Worm (Caenorhabditis elegans) whole organism, young adult: ENCODE results near the gene letm-1.
A peak's percentile ranks its signal among the peaks of the same experiment; 100 is the strongest.

ENCODE experiments used
- B0035.1 ChIP-seq: sonication (generic microtip); optimal IDR thresholded peaks from 2 replicates; lab custom pipeline; 2016; ENCODE audit warnings: missing genetic modification characterization, mild to moderate bottlenecking, missing compliant biosample characterization, missing genotype, missing genetic modification reagents
- B0336.3 ChIP-seq: fragments of 200-800 bp; sonication (Bioruptor generic); IDR thresholded peaks from 2 replicates; pipeline ENCODE4 v1.3.6; 2022; ENCODE audit warnings: missing genetic modification characterization, missing compliant biosample characterization
- D2030.7 ChIP-seq: fragments of 200-800 bp; sonication (Bioruptor generic); IDR thresholded peaks from 2 replicates; pipeline ENCODE4 v1.3.6; 2022; ENCODE audit warnings: missing genetic modification reagents, missing genetic modification characterization, missing compliant biosample characterization
- F10E7.11 ChIP-seq: sonication (generic microtip); optimal IDR thresholded peaks from 2 replicates; lab custom pipeline; 2017; ENCODE audit warnings: mild to moderate bottlenecking, missing genetic modification characterization, moderate library complexity, missing compliant biosample characterization
- F22D6.2 ChIP-seq: sonication (generic microtip); optimal IDR thresholded peaks from 2 replicates; lab custom pipeline; 2016; ENCODE audit warnings: mild to moderate bottlenecking, missing genetic modification characterization, missing compliant biosample characterization
- F33H1.4 ChIP-seq: fragments of 200-800 bp; sonication (Bioruptor generic); IDR thresholded peaks from 2 replicates; pipeline ENCODE4 v1.3.6; 2022; ENCODE audit warnings: missing genetic modification reagents, missing genetic modification characterization, missing compliant biosample characterization
- F55B11.4 ChIP-seq: sonication (generic microtip); optimal IDR thresholded peaks from 2 replicates; lab custom pipeline; 2016; ENCODE audit warnings: missing compliant biosample characterization, missing genetic modification characterization, borderline replicate concordance; ENCODE audit not compliant: insufficient read depth
- K11D2.4 ChIP-seq: fragments of 200-800 bp; sonication (Bioruptor generic); IDR thresholded peaks from 2 replicates; pipeline ENCODE4 v1.3.6; 2022; ENCODE audit warnings: missing genetic modification reagents, missing genetic modification characterization, missing compliant biosample characterization
- Y53F4B.3 ChIP-seq: fragments of 200-800 bp; sonication (Bioruptor generic); IDR thresholded peaks from 2 replicates; pipeline ENCODE4 v1.3.6; 2022; ENCODE audit warnings: missing genetic modification reagents, missing genetic modification characterization, missing compliant biosample characterization
- Y53G8AR.9 ChIP-seq: fragments of 200-800 bp; sonication (Bioruptor generic); conservative IDR thresholded peaks from 2 replicates; pipeline ENCODE4 v1.3.6; 2022; ENCODE audit warnings: missing genetic modification reagents, missing genetic modification characterization, missing compliant biosample characterization
- Y67H2A.10 ChIP-seq: fragments of 200-800 bp; sonication (Bioruptor generic); conservative IDR thresholded peaks from 2 replicates; pipeline ENCODE4 v1.3.6; 2022; ENCODE audit warnings: missing genetic modification reagents, missing genetic modification characterization, missing compliant biosample characterization
- Y79H2A.3 ChIP-seq: fragments of 200-800 bp; sonication (Bioruptor generic); conservative IDR thresholded peaks from 2 replicates; pipeline ENCODE4 v1.3.6; 2022; ENCODE audit warnings: missing genetic modification reagents, missing genetic modification characterization, missing compliant biosample characterization
- aptf-2 ChIP-seq: fragments of 200-800 bp; sonication (Bioruptor generic); conservative IDR thresholded peaks from 2 replicates; pipeline ENCODE4 v1.3.6; 2022; ENCODE audit warnings: missing genetic modification reagents, missing genetic modification characterization, missing compliant biosample characterization
- attf-3 ChIP-seq: fragments of 200-800 bp; sonication (Bioruptor generic); conservative IDR thresholded peaks from 2 replicates; pipeline ENCODE4 v1.3.6; 2022; ENCODE audit warnings: missing genetic modification reagents, missing genetic modification characterization, missing compliant biosample characterization
- cebp-1 ChIP-seq, 2 experiments: fragments of 200-800 bp in 1 of 2; sonication (Bioruptor generic) in 1 of 2; sonication (generic microtip) in 1 of 2; IDR thresholded peaks in 1 of 2; optimal IDR thresholded peaks in 1 of 2; 2 replicates each; pipeline versions ENCODE4 v1.3.6 to Lab custom; 2017 to 2022; ENCODE audit warnings: missing compliant biosample characterization in 2 of 2, missing genetic modification characterization in 2 of 2, mild to moderate bottlenecking in 1 of 2, missing genetic modification reagents in 1 of 2, moderate library complexity in 1 of 2
- chd-7 ChIP-seq: sonication (generic microtip); optimal IDR thresholded peaks from 2 replicates; lab custom pipeline; 2016; ENCODE audit warnings: mild to moderate bottlenecking, missing genetic modification characterization, moderate library complexity, missing compliant biosample characterization
- dox-1 ChIP-seq: fragments of 200-800 bp; sonication (Bioruptor generic); IDR thresholded peaks from 2 replicates; pipeline ENCODE4 v1.3.6; 2022; ENCODE audit warnings: missing genetic modification reagents, missing genetic modification characterization, missing compliant biosample characterization
- egl-18 ChIP-seq: fragments of 200-800 bp; sonication (Bioruptor generic); IDR thresholded peaks from 2 replicates; pipeline ENCODE4 v1.3.6; 2022; ENCODE audit warnings: missing genetic modification reagents, missing genetic modification characterization, missing compliant biosample characterization
- egl-44 ChIP-seq: fragments of 200-800 bp; sonication (Bioruptor generic); IDR thresholded peaks from 2 replicates; pipeline ENCODE4 v1.3.6; 2022; ENCODE audit warnings: missing genetic modification reagents, missing genetic modification characterization, missing compliant biosample characterization
- egrh-3 ChIP-seq: fragments of 200-800 bp; sonication (Bioruptor generic); IDR thresholded peaks from 2 replicates; pipeline ENCODE4 v1.3.6; 2022; ENCODE audit warnings: missing genetic modification reagents, missing genetic modification characterization, missing compliant biosample characterization
- fkh-3 ChIP-seq: sonication (generic microtip); optimal IDR thresholded peaks from 2 replicates; lab custom pipeline; 2016; ENCODE audit warnings: mild to moderate bottlenecking, missing genetic modification characterization, missing compliant biosample characterization
- hmg-1.2 ChIP-seq: fragments of 200-800 bp; sonication (Bioruptor generic); IDR thresholded peaks from 2 replicates; pipeline ENCODE4 v1.3.6; 2022; ENCODE audit warnings: missing genetic modification reagents, missing genetic modification characterization, missing compliant biosample characterization
- hmg-20 ChIP-seq: fragments of 200-800 bp; sonication (Bioruptor generic); IDR thresholded peaks from 2 replicates; pipeline ENCODE4 v1.3.6; 2022; ENCODE audit warnings: missing genetic modification reagents, missing genetic modification characterization, missing compliant biosample characterization
- let-526 ChIP-seq: fragments of 200-800 bp; sonication (Bioruptor generic); IDR thresholded peaks from 2 replicates; pipeline ENCODE4 v1.3.6; 2022; ENCODE audit warnings: missing genetic modification reagents, missing genetic modification characterization, missing compliant biosample characterization
- let-607 ChIP-seq, 2 experiments: fragments of 200-800 bp in 1 of 2; sonication (Bioruptor generic) in 1 of 2; sonication (generic microtip) in 1 of 2; optimal IDR thresholded peaks; 2 replicates each; lab custom pipeline; 2016 to 2018; ENCODE audit warnings: mild to moderate bottlenecking in 2 of 2, missing compliant biosample characterization in 2 of 2, missing genetic modification characterization in 2 of 2, moderate library complexity in 2 of 2, missing genotype in 1 of 2
- lin-35 ChIP-seq, 3 experiments: fragments of 150-350 bp in 2 of 3; sonication (generic microtip) in 1 of 3; optimal IDR thresholded peaks; 2 replicates each; lab custom pipeline; 2014 to 2018; ENCODE audit warnings: missing biosample characterization in 3 of 3, missing genetic modification characterization in 3 of 3, missing genetic modification reagents in 3 of 3
- lir-1 ChIP-seq: fragments of 200-800 bp; sonication (Bioruptor generic); conservative IDR thresholded peaks from 2 replicates; pipeline ENCODE4 v1.3.6; 2022; ENCODE audit warnings: missing genetic modification reagents, missing genetic modification characterization, missing compliant biosample characterization
- madf-3 ChIP-seq: fragments of 200-800 bp; sonication (Bioruptor generic); IDR thresholded peaks from 2 replicates; pipeline ENCODE4 v1.3.6; 2022; ENCODE audit warnings: missing genetic modification reagents, missing genetic modification characterization, missing compliant biosample characterization
- mes-4 ChIP-seq: sonication (generic microtip); optimal IDR thresholded peaks from 2 replicates; lab custom pipeline; 2016; ENCODE audit warnings: missing genotype, missing genetic modification characterization, missing compliant biosample characterization
- nfya-1 ChIP-seq: sonication (generic microtip); optimal IDR thresholded peaks from 2 replicates; lab custom pipeline; 2017; ENCODE audit warnings: antibody characterized with exemption, missing compliant biosample characterization, missing genetic modification characterization, borderline replicate concordance; ENCODE audit not compliant: insufficient read depth
- nfyb-1 ChIP-seq: fragments of 200-800 bp; sonication (Bioruptor generic); IDR thresholded peaks from 2 replicates; pipeline ENCODE4 v1.3.6; 2022; ENCODE audit warnings: missing genetic modification reagents, missing genetic modification characterization, missing compliant biosample characterization
- nhr-27 ChIP-seq: fragments of 200-800 bp; sonication (Bioruptor generic); optimal IDR thresholded peaks from 2 replicates; lab custom pipeline; 2018; ENCODE audit warnings: mild to moderate bottlenecking, missing genetic modification characterization, moderate library complexity, missing compliant biosample characterization
- nhr-80 ChIP-seq: sonication (generic microtip); optimal IDR thresholded peaks from 2 replicates; lab custom pipeline; 2016; ENCODE audit warnings: missing genetic modification characterization, missing compliant biosample characterization
- repo-1 ChIP-seq: sonication (generic microtip); optimal IDR thresholded peaks from 2 replicates; lab custom pipeline; 2017; ENCODE audit warnings: mild to moderate bottlenecking, missing genetic modification characterization, missing compliant biosample characterization
- sea-2 ChIP-seq: fragments of 200-800 bp; sonication (Bioruptor generic); IDR thresholded peaks from 2 replicates; pipeline ENCODE4 v1.3.6; 2022; ENCODE audit warnings: missing genetic modification characterization, missing compliant biosample characterization
- snpc-1.3 ChIP-seq: sonication (generic microtip); optimal IDR thresholded peaks from 2 replicates; lab custom pipeline; 2017; ENCODE audit warnings: missing genetic modification characterization, mild to moderate bottlenecking, missing compliant biosample characterization, antibody characterized with exemption, moderate library complexity, missing genotype, missing genetic modification reagents; ENCODE audit not compliant: insufficient read depth
- snpc-3.4 ChIP-seq: sonication (generic microtip); optimal IDR thresholded peaks from 2 replicates; lab custom pipeline; 2017; ENCODE audit warnings: missing genetic modification characterization, mild to moderate bottlenecking, missing compliant biosample characterization, antibody characterized with exemption, moderate library complexity, missing genotype, missing genetic modification reagents
- snpc-4 ChIP-seq, 5 experiments: fragments of 150-350 bp in 1 of 5; sonication (generic microtip) in 4 of 5; optimal IDR thresholded peaks; 2 replicates each; lab custom pipeline; 2014 to 2018; ENCODE audit warnings: missing genetic modification characterization in 5 of 5, missing biosample characterization in 3 of 5, antibody characterized with exemption in 2 of 5, mild to moderate bottlenecking in 2 of 5, missing compliant biosample characterization in 2 of 5, missing genotype in 2 of 5, moderate library complexity in 2 of 5, missing genetic modification reagents in 1 of 5
- tbx-9 ChIP-seq: sonication (generic microtip); optimal IDR thresholded peaks from 2 replicates; lab custom pipeline; 2016; ENCODE audit warnings: borderline replicate concordance, missing genetic modification characterization, inconsistent platforms, missing compliant biosample characterization
- tlf-1 ChIP-seq: fragments of 200-800 bp; sonication (Bioruptor generic); optimal IDR thresholded peaks from 2 replicates; lab custom pipeline; 2018; ENCODE audit warnings: mild to moderate bottlenecking, missing genetic modification characterization, missing compliant biosample characterization
- unc-130 ChIP-seq: sonication (generic microtip); optimal IDR thresholded peaks from 2 replicates; lab custom pipeline; 2016; ENCODE audit warnings: missing genetic modification reagents, missing genetic modification characterization, missing compliant biosample characterization
- zim-3 ChIP-seq: sonication (generic microtip); optimal IDR thresholded peaks from 2 replicates; lab custom pipeline; 2017; ENCODE audit warnings: mild to moderate bottlenecking, missing genetic modification characterization, moderate library complexity, missing compliant biosample characterization
- ztf-25 ChIP-seq: fragments of 200-800 bp; sonication (Bioruptor generic); IDR thresholded peaks from 2 replicates; pipeline ENCODE4 v1.3.6; 2022; ENCODE audit warnings: missing genetic modification reagents, missing genetic modification characterization, missing compliant biosample characterization
- ztf-26 ChIP-seq: sonication (generic microtip); optimal IDR thresholded peaks from 2 replicates; lab custom pipeline; 2017; ENCODE audit warnings: missing genetic modification characterization, missing compliant biosample characterization
- ztf-28 ChIP-seq: fragments of 200-800 bp; sonication (Bioruptor generic); IDR thresholded peaks from 2 replicates; pipeline ENCODE4 v1.3.6; 2022; ENCODE audit warnings: missing genetic modification reagents, missing genetic modification characterization, missing compliant biosample characterization
- ztf-3 ChIP-seq: fragments of 200-800 bp; sonication (Bioruptor generic); optimal IDR thresholded peaks from 2 replicates; lab custom pipeline; 2018; ENCODE audit warnings: mild to moderate bottlenecking, missing genetic modification characterization, missing compliant biosample characterization

The letm-1 gene

ce11 chrV:13678542-13678941 is 17.5 kb downstream of the letm-1 start, which contains the start of the genes tag-65 and ccz-1 (continued):
- TF ChIP-seq ztf-28 (GFP tag; lab: Robert Waterston, UW) (no peak), F10E7.11 (tag; lab: Kevin White, UChicago) (no peak), ztf-3 (GFP tag; lab: Kevin White, UChicago) (no peak), Y53F4B.3 (GFP tag; lab: Robert Waterston, UW) (no peak), B0336.3 (GFP tag; lab: Robert Waterston, UW) (peak; percentile 87), fkh-3 (tag; lab: Kevin White, UChicago) (no peak), nhr-80 (tag; lab: Kevin White, UChicago) (no peak), F55B11.4 (tag; lab: Kevin White, UChicago) (no peak), lin-35 (GFP tag; optimal IDR thresholded peaks at IDR 0.05; lab: Kevin White, UChicago) (peak in 1 of 3 experiments; percentile 89), nfyb-1 (GFP tag; lab: Robert Waterston, UW) (peak; percentile 78), cebp-1 (GFP tag; IDR thresholded peaks at IDR 0.05; lab: Robert Waterston, UW) (no peak), cebp-1 (tag; optimal IDR thresholded peaks at IDR 0.05; lab: Kevin White, UChicago) (peak; percentile 74), ztf-25 (GFP tag; lab: Robert Waterston, UW) (no peak), Y67H2A.10 (no peak), zim-3 (tag; lab: Kevin White, UChicago) (no peak), egrh-3 (GFP tag; lab: Robert Waterston, UW) (no peak), madf-3 (0 out of 2 replicates have a peak, but pooled peaks have one; percentile 60), snpc-3.4 (peak; percentile 55), let-607 (tag; optimal IDR thresholded peaks at IDR 0.05; lab: Kevin White, UChicago) (peak in 1 of 2 experiments; percentile 59), Y53G8AR.9 (GFP tag; lab: Robert Waterston, UW) (peak; percentile 87), egl-44 (GFP tag; lab: Robert Waterston, UW) (no peak), tlf-1 (GFP tag; lab: Kevin White, UChicago) (peak; percentile 77), D2030.7 (GFP tag; lab: Robert Waterston, UW) (peak; percentile 46; the same call in 1 of the 2 replicates), dox-1 (GFP tag; lab: Robert Waterston, UW) (peak; percentile 77), hmg-20 (GFP tag; lab: Robert Waterston, UW) (0 out of 2 replicates have a peak, but pooled peaks have one; percentile 55), F22D6.2 (tag; lab: Kevin White, UChicago) (no peak), repo-1 (tag; lab: Kevin White, UChicago) (peak; percentile 19), chd-7 (tag; lab: Kevin White, UChicago) (no peak), unc-130 (peak; percentile 44), lir-1 (GFP tag; lab: Robert Waterston, UW) (peak; percentile 81), Y79H2A.3 (no peak), egl-18 (GFP tag; lab: Robert Waterston, UW) (no peak), snpc-4 (GFP tag; optimal IDR thresholded peaks at IDR 0.05; lab: Kevin White, UChicago) (peak; percentile 44), snpc-4 (tag; optimal IDR thresholded peaks at IDR 0.05; lab: Kevin White, UChicago) (peak; percentile 50 to 82 (median 74)), aptf-2 (GFP tag; lab: Robert Waterston, UW) (no peak), K11D2.4 (peak; percentile 68; the same call in 1 of the 2 replicates), snpc-1.3 (tag; lab: Kevin White, UChicago) (no peak), attf-3 (GFP tag; lab: Robert Waterston, UW) (peak; percentile 57; the same call in 1 of the 2 replicates), tbx-9 (tag; lab: Kevin White, UChicago) (no peak), sea-2 (no peak), let-526 (GFP tag; lab: Robert Waterston, UW) (no peak), hmg-1.2 (peak; percentile 98), nfya-1 (tag; lab: Kevin White, UChicago) (no peak), mes-4 (tag; lab: Kevin White, UChicago) (no peak), B0035.1 (tag; lab: Kevin White, UChicago) (no peak), ztf-26 (tag; lab: Kevin White, UChicago) (peak; percentile 30), nhr-27 (tag; lab: Kevin White, UChicago) (no peak), F33H1.4 (GFP tag; lab: Robert Waterston, UW) (peak; percentile 70)
